Fruit fly (Drosophila melanogaster) whole organism, embryonic: ENCODE measurements around the gene sau.
A peak's percentile ranks its signal among the peaks of the same experiment; 100 is the strongest.

ENCODE experiments used
- B-H1 ChIP-seq: fragments of 200-800 bp; sonication (Bioruptor generic); IDR thresholded peaks from 3 replicates; pipeline ENCODE4 v1.3.6; 2022; ENCODE audit warnings: missing biosample characterization, missing genetic modification characterization
- CG10462 ChIP-seq: fragments of 200-800 bp; sonication (Bioruptor generic); optimal IDR thresholded peaks from 2 replicates; lab custom pipeline; 2016; ENCODE audit warnings: missing biosample characterization, missing genetic modification characterization
- CG11093 ChIP-seq: fragments of 200-800 bp; sonication (Bioruptor generic); IDR thresholded peaks from 3 replicates; pipeline ENCODE4 v1.3.6; 2022; ENCODE audit warnings: missing biosample characterization, missing genetic modification characterization
- CG11247 ChIP-seq: fragments of 200-800 bp; sonication (Bioruptor generic); IDR thresholded peaks from 2 replicates; pipeline ENCODE4 v1.3.6; 2022; ENCODE audit warnings: missing biosample characterization, missing genetic modification characterization
- CG11696 ChIP-seq: fragments of 200-800 bp; sonication (Bioruptor generic); IDR thresholded peaks from 2 replicates; pipeline ENCODE4 v1.3.6; 2022; ENCODE audit warnings: missing biosample characterization, missing genetic modification characterization
- CG12659 ChIP-seq: fragments of 200-800 bp; sonication (Bioruptor generic); optimal IDR thresholded peaks from 3 replicates; lab custom pipeline; 2017; ENCODE audit warnings: mild to moderate bottlenecking, missing biosample characterization, missing genetic modification reagents, missing genetic modification characterization
- CG14965 ChIP-seq: fragments of 200-800 bp; sonication (Bioruptor generic); optimal IDR thresholded peaks from 2 replicates; lab custom pipeline; 2016; ENCODE audit warnings: missing biosample characterization, missing genetic modification characterization, borderline replicate concordance
- CG16863 ChIP-seq: fragments of 200-800 bp; sonication (Bioruptor generic); optimal IDR thresholded peaks from 3 replicates; lab custom pipeline; 2016; ENCODE audit warnings: missing biosample characterization, missing genetic modification characterization
- CG17361 ChIP-seq: fragments of 200-800 bp; sonication (Bioruptor generic); IDR thresholded peaks from 3 replicates; pipeline ENCODE4 v1.3.6; 2022; ENCODE audit warnings: missing biosample characterization, missing genetic modification characterization
- CG17829 ChIP-seq: fragments of 200-800 bp; optimal IDR thresholded peaks from 2 replicates; lab custom pipeline; 2019; ENCODE audit warnings: missing biosample characterization, mild to moderate bottlenecking, missing genetic modification characterization, moderate library complexity
- CG1792 ChIP-seq: fragments of 200-800 bp; sonication (Bioruptor generic); optimal IDR thresholded peaks from 2 replicates; lab custom pipeline; 2016; ENCODE audit warnings: missing biosample characterization, missing genetic modification characterization
- CG2199 ChIP-seq: fragments of 200-800 bp; sonication (Bioruptor generic); IDR thresholded peaks from 3 replicates; pipeline ENCODE4 v1.3.6; 2022; ENCODE audit warnings: missing biosample characterization, missing genetic modification characterization
- CG2202 ChIP-seq: fragments of 200-800 bp; sonication (Bioruptor generic); optimal IDR thresholded peaks from 2 replicates; lab custom pipeline; 2018; ENCODE audit warnings: missing biosample characterization, mild to moderate bottlenecking, missing genetic modification characterization
- CG4730 ChIP-seq: fragments of 200-800 bp; sonication (Bioruptor generic); IDR thresholded peaks from 2 replicates; pipeline ENCODE4 v1.3.6; 2022; ENCODE audit warnings: missing biosample characterization, missing genetic modification characterization
- CG4854 ChIP-seq: fragments of 200-800 bp; sonication (Bioruptor generic); optimal IDR thresholded peaks from 2 replicates; lab custom pipeline; 2016; ENCODE audit warnings: missing biosample characterization, missing genetic modification characterization, inconsistent platforms
- CG6813 ChIP-seq: fragments of 200-800 bp; sonication (Bioruptor generic); optimal IDR thresholded peaks from 2 replicates; lab custom pipeline; 2017; ENCODE audit warnings: missing biosample characterization, missing genetic modification characterization, mild to moderate bottlenecking, moderate library complexity, missing genetic modification reagents
- CG7987 ChIP-seq: fragments of 200-800 bp; sonication (Bioruptor generic); optimal IDR thresholded peaks from 2 replicates; lab custom pipeline; 2018; ENCODE audit warnings: missing biosample characterization, mild to moderate bottlenecking, missing genetic modification characterization, moderate library complexity
- CG8089 ChIP-seq: fragments of 200-800 bp; sonication (Bioruptor generic); optimal IDR thresholded peaks from 3 replicates; lab custom pipeline; 2016; ENCODE audit warnings: missing biosample characterization, missing genetic modification characterization
- D19A ChIP-seq: fragments of 200-800 bp; optimal IDR thresholded peaks from 3 replicates; lab custom pipeline; 2019; ENCODE audit warnings: missing biosample characterization, mild to moderate bottlenecking, missing genetic modification characterization, moderate library complexity
- D19B ChIP-seq: fragments of 200-800 bp; sonication (Bioruptor generic); optimal IDR thresholded peaks from 2 replicates; lab custom pipeline; 2017; ENCODE audit warnings: missing biosample characterization, mild to moderate bottlenecking, missing genetic modification characterization
- Deaf1 ChIP-seq: fragments of 200-800 bp; optimal IDR thresholded peaks from 3 replicates; lab custom pipeline; 2019; ENCODE audit warnings: missing biosample characterization, mild to moderate bottlenecking, missing genetic modification characterization, moderate library complexity
- Dip2 ChIP-seq: fragments of 200-800 bp; sonication (Bioruptor generic); IDR thresholded peaks from 2 replicates; pipeline ENCODE4 v1.3.6; 2022; ENCODE audit warnings: missing biosample characterization, missing genetic modification characterization
- Dll ChIP-seq: fragments of 200-800 bp; sonication (Bioruptor generic); IDR thresholded peaks from 4 replicates; pipeline ENCODE4 v1.3.6; 2022; ENCODE audit warnings: missing biosample characterization, missing genetic modification characterization; ENCODE audit not compliant: partially characterized antibody
- Doc3 ChIP-seq: fragments of 200-800 bp; sonication (Bioruptor generic); IDR thresholded peaks from 3 replicates; pipeline ENCODE4 v1.3.6; 2022; ENCODE audit warnings: missing biosample characterization, missing genetic modification characterization; ENCODE audit not compliant: partially characterized antibody
- E2f2 ChIP-seq: fragments of 200-800 bp; sonication (Bioruptor generic); IDR thresholded peaks from 2 replicates; pipeline ENCODE4 v1.3.6; 2022; ENCODE audit warnings: missing biosample characterization, missing genetic modification characterization
- Fer1 ChIP-seq: fragments of 200-800 bp; sonication (Bioruptor generic); optimal IDR thresholded peaks from 2 replicates; lab custom pipeline; 2017; ENCODE audit warnings: missing biosample characterization, mild to moderate bottlenecking, missing genetic modification characterization
- H2.0 ChIP-seq: fragments of 200-800 bp; sonication (Bioruptor generic); IDR thresholded peaks from 2 replicates; pipeline ENCODE4 v1.3.6; 2022; ENCODE audit warnings: missing biosample characterization, missing genetic modification characterization
- Lhr ChIP-seq: fragments of 200-800 bp; sonication (Bioruptor generic); optimal IDR thresholded peaks from 3 replicates; lab custom pipeline; 2017; ENCODE audit warnings: mild to moderate bottlenecking, missing biosample characterization, missing genetic modification reagents, missing genetic modification characterization
- Lpt ChIP-seq: fragments of >200 bp; optimal IDR thresholded peaks from 2 replicates; lab custom pipeline; 2018; ENCODE audit warnings: missing biosample characterization, missing genetic modification characterization
- MTF-1 ChIP-seq: fragments of 200-800 bp; sonication (Bioruptor generic); optimal IDR thresholded peaks from 2 replicates; lab custom pipeline; 2018; ENCODE audit warnings: missing biosample characterization, mild to moderate bottlenecking, missing genetic modification characterization, borderline replicate concordance
- amos ChIP-seq: fragments of 200-800 bp; sonication (Bioruptor generic); IDR thresholded peaks from 2 replicates; pipeline ENCODE4 v1.3.6; 2022; ENCODE audit warnings: missing biosample characterization, missing genetic modification characterization; ENCODE audit not compliant: partially characterized antibody
- az2 ChIP-seq: fragments of 200-800 bp; sonication (Bioruptor generic); optimal IDR thresholded peaks from 3 replicates; lab custom pipeline; 2016; ENCODE audit warnings: missing biosample characterization, missing genetic modification characterization
- chn ChIP-seq: fragments of 200-800 bp; sonication (Bioruptor generic); optimal IDR thresholded peaks from 2 replicates; lab custom pipeline; 2016; ENCODE audit warnings: missing biosample characterization, missing genetic modification characterization
- dm ChIP-seq: fragments of 200-800 bp; sonication (Bioruptor generic); optimal IDR thresholded peaks from 3 replicates; lab custom pipeline; 2016; ENCODE audit warnings: missing biosample characterization, missing genetic modification characterization
- esg ChIP-seq: fragments of 200-800 bp; sonication (Bioruptor generic); conservative IDR thresholded peaks from 2 replicates; pipeline ENCODE4 v1.3.6; 2022; ENCODE audit warnings: missing biosample characterization, missing genetic modification characterization
- eve ChIP-seq, 2 experiments: fragments of >200 bp; optimal IDR thresholded peaks; 2 replicates each; lab custom pipeline; 2017; ENCODE audit warnings: missing biosample characterization in 2 of 2, missing genetic modification characterization in 2 of 2
- hb ChIP-seq: fragments of 200-800 bp; sonication (Bioruptor generic); IDR thresholded peaks from 3 replicates; pipeline ENCODE4 v1.3.6; 2022; ENCODE audit warnings: missing biosample characterization, missing genetic modification characterization; ENCODE audit not compliant: partially characterized antibody
- jing ChIP-seq: fragments of 200-800 bp; sonication (Bioruptor generic); optimal IDR thresholded peaks from 2 replicates; lab custom pipeline; 2018; ENCODE audit warnings: missing biosample characterization, mild to moderate bottlenecking, missing genetic modification characterization
- knrl ChIP-seq: fragments of 200-800 bp; sonication (Bioruptor generic); IDR thresholded peaks from 3 replicates; pipeline ENCODE4 v1.3.6; 2022; ENCODE audit warnings: missing biosample characterization, missing genetic modification characterization; ENCODE audit not compliant: partially characterized antibody
- nau ChIP-seq: fragments of 200-800 bp; sonication (Bioruptor generic); optimal IDR thresholded peaks from 3 replicates; lab custom pipeline; 2017; ENCODE audit warnings: missing biosample characterization, mild to moderate bottlenecking, missing genetic modification characterization, missing genetic modification reagents
- nerfin-1 ChIP-seq: fragments of 200-800 bp; sonication (Bioruptor generic); optimal IDR thresholded peaks from 3 replicates; lab custom pipeline; 2019; ENCODE audit warnings: missing biosample characterization, mild to moderate bottlenecking, missing genetic modification characterization, moderate library complexity
- p53 ChIP-seq: fragments of 200-800 bp; sonication (Bioruptor generic); optimal IDR thresholded peaks from 2 replicates; lab custom pipeline; 2016; ENCODE audit warnings: missing biosample characterization, missing genetic modification characterization
- prd ChIP-seq, 3 experiments: fragments of >200 bp in 2 of 3; fragments of 200-800 bp in 1 of 3; sonication (Bioruptor generic) in 1 of 3; optimal IDR thresholded peaks in 2 of 3; IDR thresholded peaks in 1 of 3; 2 replicates in 2 of 3; 3 replicates in 1 of 3; pipeline versions ENCODE4 v1.3.6 to Lab custom; 2017 to 2022; ENCODE audit warnings: missing biosample characterization in 1 of 3, missing genetic modification characterization in 1 of 3
- shn ChIP-seq: fragments of 200-800 bp; sonication (Bioruptor generic); optimal IDR thresholded peaks from 3 replicates; lab custom pipeline; 2016; ENCODE audit warnings: missing biosample characterization, missing genetic modification characterization
- sqz ChIP-seq: fragments of 200-800 bp; sonication (Bioruptor generic); optimal IDR thresholded peaks from 3 replicates; lab custom pipeline; 2018; ENCODE audit warnings: missing biosample characterization, mild to moderate bottlenecking, missing genetic modification characterization
- vnd ChIP-seq: fragments of 200-800 bp; sonication (Bioruptor generic); IDR thresholded peaks from 3 replicates; pipeline ENCODE4 v1.3.6; 2022; ENCODE audit warnings: missing biosample characterization, missing genetic modification characterization; ENCODE audit not compliant: partially characterized antibody
- zen2 ChIP-seq: fragments of 200-800 bp; sonication (Bioruptor generic); IDR thresholded peaks from 3 replicates; pipeline ENCODE4 v1.3.6; 2022; ENCODE audit warnings: missing biosample characterization, missing genetic modification characterization; ENCODE audit not compliant: partially characterized antibody

sau gene

dm6 chr2L:2202018-2202852, 23.9 kb upstream of the sau start (continued):
- TF ChIP-seq eve (GFP tag; optimal IDR thresholded peaks at IDR 0.05; lab: Kevin White, UChicago) (peak; percentile 98 to 100), dm (GFP tag; lab: Kevin White, UChicago) (peak; percentile 95), Deaf1 (tag; lab: Kevin White, UChicago) (peak; percentile 80), CG14965 (GFP tag; lab: Kevin White, UChicago) (peak; percentile 85), CG17361 (peak; percentile 99), Doc3 (GFP tag; lab: Robert Waterston, UW) (peak; percentile 66), CG4854 (GFP tag; lab: Kevin White, UChicago) (peak; percentile 96), nau (peak; percentile 98), E2f2 (GFP tag; lab: Robert Waterston, UW) (peak; percentile 89), CG16863 (GFP tag; lab: Kevin White, UChicago) (peak; percentile 99), CG11247 (GFP tag; lab: Robert Waterston, UW) (peak; percentile 96), az2 (GFP tag; lab: Kevin White, UChicago) (peak; percentile 100), CG10462 (peak; percentile 99), Dll (peak; percentile 68; the same call in 3 of the 4 replicates), CG6813 (peak; percentile 99), shn (GFP tag; lab: Kevin White, UChicago) (peak; percentile 95), knrl (GFP tag; lab: Robert Waterston, UW) (peak; percentile 70; the same call in 2 of the 3 replicates), esg (GFP tag; lab: Robert Waterston, UW) (peak; percentile 98), CG1792 (GFP tag; lab: Kevin White, UChicago) (peak; percentile 96), CG17829 (peak; percentile 100), prd (optimal IDR thresholded peaks at IDR 0.05; lab: Kevin White, UChicago) (no peak), prd (GFP tag; IDR thresholded peaks at IDR 0.05; lab: Robert Waterston, UW) (peak; percentile 99), CG11093 (GFP tag; lab: Robert Waterston, UW) (peak; percentile 99), CG11696 (GFP tag; lab: Robert Waterston, UW) (peak; percentile 95), zen2 (GFP tag; lab: Robert Waterston, UW) (peak; percentile 66), sqz (GFP tag; lab: Kevin White, UChicago) (peak; percentile 98), MTF-1 (GFP tag; lab: Kevin White, UChicago) (peak; percentile 98), CG7987 (GFP tag; lab: Kevin White, UChicago) (peak; percentile 79), CG2202 (peak; percentile 100), CG8089 (GFP tag; lab: Kevin White, UChicago) (peak; percentile 98), vnd (GFP tag; lab: Robert Waterston, UW) (peak; percentile 77), Fer1 (GFP tag; lab: Kevin White, UChicago) (peak; percentile 92), chn (GFP tag; lab: Kevin White, UChicago) (peak; percentile 99), jing (GFP tag; lab: Kevin White, UChicago) (peak; percentile 99), H2.0 (GFP tag; lab: Robert Waterston, UW) (peak; percentile 99), amos (GFP tag; lab: Robert Waterston, UW) (peak; percentile 32; the same call in 1 of the 2 replicates), nerfin-1 (tag; lab: Kevin White, UChicago) (peak; percentile 98), p53 (peak; percentile 91), Lpt (GFP tag; lab: Kevin White, UChicago) (no peak), D19B (GFP tag; lab: Kevin White, UChicago) (peak; percentile 17), hb (peak; percentile 90), CG2199 (peak; percentile 99), D19A (peak; percentile 98), B-H1 (GFP tag; lab: Robert Waterston, UW) (peak; percentile 98), CG4730 (GFP tag; lab: Robert Waterston, UW) (peak; percentile 98), Lhr (GFP tag; lab: Kevin White, UChicago) (peak; percentile 99), Dip2 (peak; percentile 64), CG12659 (peak; percentile 97)
